Worm (Caenorhabditis elegans) whole organism, late embryonic: ENCODE results near the gene R07E5.11.

Experiments used
- F13H6.1 ChIP-seq: sonication (generic microtip); optimal IDR thresholded peaks from 2 replicates; lab custom pipeline; 2016; ENCODE audit warnings: missing genetic modification characterization, missing compliant biosample characterization
- K02D7.2 ChIP-seq: sonication (generic microtip); optimal IDR thresholded peaks from 2 replicates; lab custom pipeline; 2017; ENCODE audit warnings: mild to moderate bottlenecking, missing genetic modification characterization, missing compliant biosample characterization
- K09A11.1 ChIP-seq: sonication (generic microtip); optimal IDR thresholded peaks from 2 replicates; lab custom pipeline; 2017; ENCODE audit warnings: antibody characterized with exemption, mild to moderate bottlenecking, missing genetic modification characterization, missing compliant biosample characterization; ENCODE audit not compliant: insufficient read depth
- T23F11.4 ChIP-seq: fragments of 200-800 bp; sonication (Bioruptor generic); optimal IDR thresholded peaks from 2 replicates; lab custom pipeline; 2018; ENCODE audit warnings: mild to moderate bottlenecking, missing genetic modification characterization, missing compliant biosample characterization
- ahr-1 ChIP-seq: sonication (generic microtip); optimal IDR thresholded peaks from 2 replicates; lab custom pipeline; 2016; ENCODE audit warnings: missing genetic modification characterization, missing compliant biosample characterization
- ceh-14 ChIP-seq: sonication (generic microtip); optimal IDR thresholded peaks from 2 replicates; lab custom pipeline; 2016; ENCODE audit warnings: missing genotype, missing genetic modification characterization, missing compliant biosample characterization
- ceh-18 ChIP-seq: sonication (generic microtip); optimal IDR thresholded peaks from 2 replicates; lab custom pipeline; 2016; ENCODE audit warnings: missing genetic modification characterization, missing compliant biosample characterization
- ceh-2 ChIP-seq: sonication (generic microtip); optimal IDR thresholded peaks from 2 replicates; lab custom pipeline; 2016; ENCODE audit warnings: missing genotype, missing genetic modification characterization, missing compliant biosample characterization
- ceh-30 ChIP-seq: fragments of 150-350 bp; optimal IDR thresholded peaks from 2 replicates; lab custom pipeline; 2014; ENCODE audit warnings: missing biosample characterization, missing genetic modification characterization
- ceh-45 ChIP-seq: fragments of 200-800 bp; sonication (Bioruptor generic); IDR thresholded peaks from 2 replicates; pipeline ENCODE4 v1.3.6; 2022; ENCODE audit warnings: missing genetic modification reagents, missing genetic modification characterization, missing compliant biosample characterization
- ceh-9 ChIP-seq: sonication (generic microtip); optimal IDR thresholded peaks from 2 replicates; lab custom pipeline; 2016; ENCODE audit warnings: mild to moderate bottlenecking, missing genetic modification characterization, inconsistent platforms, missing compliant biosample characterization
- che-1 ChIP-seq: sonication (generic microtip); optimal IDR thresholded peaks from 2 replicates; lab custom pipeline; 2016; ENCODE audit warnings: mild to moderate bottlenecking, missing genetic modification characterization, missing compliant biosample characterization
- dmd-4 ChIP-seq: sonication (generic microtip); optimal IDR thresholded peaks from 2 replicates; lab custom pipeline; 2016; ENCODE audit warnings: borderline replicate concordance, missing genetic modification characterization, missing compliant biosample characterization
- elt-4 ChIP-seq: sonication (generic microtip); optimal IDR thresholded peaks from 2 replicates; lab custom pipeline; 2016; ENCODE audit warnings: missing genetic modification characterization, missing compliant biosample characterization
- eyg-1 ChIP-seq: sonication (generic microtip); optimal IDR thresholded peaks from 2 replicates; lab custom pipeline; 2016; ENCODE audit warnings: missing genotype, missing genetic modification characterization, missing compliant biosample characterization
- fax-1 ChIP-seq: sonication (generic microtip); optimal IDR thresholded peaks from 2 replicates; lab custom pipeline; 2016; ENCODE audit warnings: missing genotype, missing genetic modification characterization, missing compliant biosample characterization
- fkh-10 ChIP-seq: fragments of 150-350 bp; optimal IDR thresholded peaks from 2 replicates; lab custom pipeline; 2014; ENCODE audit warnings: missing biosample characterization, missing genetic modification reagents, missing genetic modification characterization
- hlh-13 ChIP-seq: fragments of 200-800 bp; sonication (Bioruptor generic); optimal IDR thresholded peaks from 2 replicates; lab custom pipeline; 2018; ENCODE audit warnings: mild to moderate bottlenecking, missing genetic modification characterization, missing compliant biosample characterization
- hlh-15 ChIP-seq: sonication (generic microtip); optimal IDR thresholded peaks from 2 replicates; lab custom pipeline; 2016; ENCODE audit warnings: missing genetic modification characterization, missing compliant biosample characterization
- hlh-6 ChIP-seq: sonication (generic microtip); optimal IDR thresholded peaks from 2 replicates; lab custom pipeline; 2016; ENCODE audit warnings: missing genotype, missing genetic modification characterization, missing compliant biosample characterization
- lim-6 ChIP-seq: sonication (generic microtip); optimal IDR thresholded peaks from 2 replicates; lab custom pipeline; 2016; ENCODE audit warnings: missing genetic modification characterization, missing compliant biosample characterization
- lin-11 ChIP-seq: fragments of 200-800 bp; sonication (Bioruptor generic); optimal IDR thresholded peaks from 2 replicates; lab custom pipeline; 2018; ENCODE audit warnings: mild to moderate bottlenecking, missing genetic modification characterization, missing compliant biosample characterization
- madf-2 ChIP-seq: sonication (generic microtip); optimal IDR thresholded peaks from 2 replicates; lab custom pipeline; 2017; ENCODE audit warnings: missing genetic modification characterization, missing compliant biosample characterization
- nfya-1 ChIP-seq: sonication (generic microtip); optimal IDR thresholded peaks from 2 replicates; lab custom pipeline; 2017; ENCODE audit warnings: missing genetic modification characterization, mild to moderate bottlenecking, missing compliant biosample characterization, antibody characterized with exemption, moderate library complexity
- nhr-232 ChIP-seq: sonication (generic microtip); optimal IDR thresholded peaks from 2 replicates; lab custom pipeline; 2016; ENCODE audit warnings: missing genetic modification characterization, missing compliant biosample characterization
- pag-3 ChIP-seq: sonication (generic microtip); optimal IDR thresholded peaks from 2 replicates; lab custom pipeline; 2016; ENCODE audit warnings: missing compliant biosample characterization, missing genetic modification characterization, borderline replicate concordance
- pax-1 ChIP-seq: fragments of 150-350 bp; optimal IDR thresholded peaks from 2 replicates; lab custom pipeline; 2014; ENCODE audit warnings: missing biosample characterization, missing genetic modification characterization
- pha-2 ChIP-seq: sonication (generic microtip); optimal IDR thresholded peaks from 2 replicates; lab custom pipeline; 2017; ENCODE audit warnings: mild to moderate bottlenecking, missing genetic modification characterization, missing compliant biosample characterization
- ref-2 ChIP-seq: sonication (generic microtip); optimal IDR thresholded peaks from 2 replicates; lab custom pipeline; 2016; ENCODE audit warnings: missing genetic modification characterization, missing compliant biosample characterization
- sdc-2 ChIP-seq: sonication (generic microtip); optimal IDR thresholded peaks from 2 replicates; lab custom pipeline; 2016; ENCODE audit warnings: missing genotype, missing genetic modification characterization, missing compliant biosample characterization
- syd-9 ChIP-seq: sonication (generic microtip); optimal IDR thresholded peaks from 2 replicates; lab custom pipeline; 2016; ENCODE audit warnings: mild to moderate bottlenecking, missing genetic modification characterization, moderate library complexity, missing compliant biosample characterization
- unc-55 ChIP-seq: sonication (generic microtip); optimal IDR thresholded peaks from 2 replicates; lab custom pipeline; 2017; ENCODE audit warnings: missing biosample characterization, missing genetic modification reagents, missing genetic modification characterization
- unc-86 ChIP-seq: sonication (generic microtip); optimal IDR thresholded peaks from 2 replicates; lab custom pipeline; 2016; ENCODE audit warnings: missing genetic modification characterization, missing compliant biosample characterization
- zip-5 ChIP-seq: sonication (generic microtip); optimal IDR thresholded peaks from 2 replicates; lab custom pipeline; 2016; ENCODE audit warnings: missing genetic modification characterization, missing compliant biosample characterization

The R07E5.11 gene

DNA sequence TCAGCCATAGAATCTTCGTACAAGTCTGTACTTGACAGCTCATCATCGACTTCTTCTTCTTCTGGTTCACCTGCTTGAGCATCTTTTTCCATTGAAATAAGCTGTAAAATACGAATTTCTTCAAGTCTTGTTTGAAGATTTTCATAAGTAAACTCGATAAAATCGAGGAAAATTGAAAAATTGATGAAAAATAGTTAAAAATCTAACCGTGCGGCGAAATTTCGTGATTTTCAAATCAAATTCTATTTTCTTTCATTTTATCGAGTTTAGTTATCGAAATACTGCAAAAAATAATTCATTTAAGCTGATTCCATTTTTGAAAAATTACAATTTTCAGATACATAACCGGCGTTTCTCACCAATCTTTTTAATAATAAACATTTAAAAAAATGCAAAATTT, at the start of gene R07E5.11:
Gene R07E5.11 (minus strand): TSS at position 101 of the 400 bp plus-strand sequence.
- TF ChIP-seq T23F11.4 (GFP tag; lab: Kevin White, UChicago) (no peak), K09A11.1 (no peak), unc-55 (GFP tag; lab: Kevin White, UChicago) (no peak)

ce11 chrIII:4461337-4461736, 46.3 kb upstream of the R07E5.11 start:
- TF ChIP-seq lim-6 (tag; lab: Kevin White, UChicago) (no peak), ref-2 (tag; lab: Kevin White, UChicago) (peak; percentile 73), eyg-1 (tag; lab: Kevin White, UChicago) (no peak), madf-2 (tag; lab: Kevin White, UChicago) (no peak)
- TF ChIP-seq, all 69 proteins: peak for 1

- TF ChIP-seq syd-9 (no peak), fax-1 (no peak), ceh-18 (tag; lab: Kevin White, UChicago) (no peak), unc-55 (GFP tag; lab: Kevin White, UChicago) (no peak), madf-2 (tag; lab: Kevin White, UChicago) (no peak), fkh-10 (no peak), ceh-14 (no peak), zip-5 (no peak), hlh-15 (tag; lab: Kevin White, UChicago) (no peak), hlh-6 (tag; lab: Kevin White, UChicago) (no peak), dmd-4 (tag; lab: Kevin White, UChicago) (no peak), pha-2 (no peak), ahr-1 (tag; lab: Kevin White, UChicago) (no peak)
These were observed 45.2 kb upstream of the R07E5.11 start for ce11 chrIII:4460242-4460641.

- TF ChIP-seq ref-2 (tag; lab: Kevin White, UChicago) (peak; percentile 20), nhr-232 (no peak), nfya-1 (tag; lab: Kevin White, UChicago) (peak; percentile 16), F13H6.1 (tag; lab: Kevin White, UChicago) (peak; percentile 14)
These were observed 41.5 kb upstream of the R07E5.11 start for ce11 chrIII:4456579-4456978.

DNA sequence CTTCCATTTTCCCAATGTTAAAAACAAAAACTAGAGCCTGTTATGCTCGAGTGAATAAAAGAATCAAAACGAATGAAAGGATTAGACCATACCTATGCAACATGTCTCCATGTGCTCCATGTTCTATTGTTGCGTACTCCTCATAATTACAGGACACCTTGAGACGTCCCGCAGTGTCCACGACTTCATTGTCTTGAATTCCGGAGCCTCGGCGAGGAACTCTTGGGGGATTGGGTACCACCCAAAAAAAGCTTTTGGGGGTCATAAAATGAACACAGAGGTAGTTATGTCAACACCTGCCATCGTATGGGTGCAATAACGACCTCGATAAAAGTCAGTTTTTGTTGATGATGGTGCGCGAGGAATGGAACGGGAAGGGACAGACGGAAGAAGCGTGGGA, 39.9 kb upstream of the R07E5.11 start:
- TF ChIP-seq lin-11 (tag; lab: Kevin White, UChicago): no peak
- TF ChIP-seq sdc-2 (tag; lab: Kevin White, UChicago): no peak
- peak; percentile 50 for TF ChIP-seq ref-2 (tag; lab: Kevin White, UChicago)

DNA sequence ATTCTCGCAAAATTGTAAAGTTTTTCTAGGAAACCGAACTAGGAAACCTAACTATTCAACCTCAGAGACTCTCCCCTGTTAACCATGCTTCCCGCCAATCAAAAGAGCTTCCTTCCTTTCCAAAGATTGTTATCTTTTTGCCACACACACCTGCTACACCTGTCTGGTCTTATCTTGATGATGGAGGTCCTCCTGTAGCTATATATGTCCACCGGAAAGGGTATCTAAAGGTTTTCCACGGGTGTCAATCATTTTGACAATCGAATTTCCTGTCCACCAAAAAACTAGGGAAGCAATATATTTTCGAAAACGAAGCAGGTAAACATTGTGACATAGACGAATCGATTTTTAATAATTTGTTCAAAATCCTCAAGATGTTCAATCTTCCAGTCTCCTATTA, 38.7 kb upstream of the R07E5.11 start:
- TF ChIP-seq ceh-30 (tag; lab: Kevin White, UChicago) (no peak), hlh-15 (tag; lab: Kevin White, UChicago) (no peak), che-1 (tag; lab: Kevin White, UChicago) (no peak), pha-2 (no peak), K02D7.2 (tag; lab: Kevin White, UChicago) (no peak), pax-1 (tag; lab: Kevin White, UChicago) (no peak), fax-1 (no peak), ceh-45 (GFP tag; lab: Robert Waterston, UW) (no peak), pag-3 (tag; lab: Kevin White, UChicago) (no peak), dmd-4 (tag; lab: Kevin White, UChicago) (no peak), hlh-13 (GFP tag; lab: Kevin White, UChicago) (no peak), elt-4 (tag; lab: Kevin White, UChicago) (no peak), syd-9 (no peak), ceh-2 (tag; lab: Kevin White, UChicago) (no peak), ceh-9 (tag; lab: Kevin White, UChicago) (no peak), unc-86 (tag; lab: Kevin White, UChicago) (no peak)
